Fruit fly (Drosophila melanogaster) whole organism, embryonic: ENCODE data around the gene mRRF2.

Experiments used
- Atf3 ChIP-seq: fragments of 200-800 bp; sonication (Bioruptor generic); optimal IDR thresholded peaks from 3 replicates; lab custom pipeline; 2016; ENCODE audit warnings: missing biosample characterization, missing genetic modification characterization
- B-H1 ChIP-seq: fragments of 200-800 bp; sonication (Bioruptor generic); IDR thresholded peaks from 3 replicates; pipeline ENCODE4 v1.3.6; 2022; ENCODE audit warnings: missing biosample characterization, missing genetic modification characterization
- B-H2 ChIP-seq: fragments of 200-800 bp; sonication (Bioruptor generic); optimal IDR thresholded peaks from 2 replicates; lab custom pipeline; 2018; ENCODE audit warnings: missing biosample characterization, mild to moderate bottlenecking, missing genetic modification characterization
- CG10366 ChIP-seq: fragments of 200-800 bp; sonication (Bioruptor generic); IDR thresholded peaks from 2 replicates; pipeline ENCODE4 v1.3.6; 2022; ENCODE audit warnings: missing biosample characterization, missing genetic modification characterization
- CG12071 ChIP-seq: fragments of 200-800 bp; sonication (Bioruptor generic); optimal IDR thresholded peaks from 3 replicates; lab custom pipeline; 2018; ENCODE audit warnings: missing biosample characterization, mild to moderate bottlenecking, missing genetic modification characterization
- CG12219 ChIP-seq: fragments of 200-800 bp; sonication (Bioruptor generic); optimal IDR thresholded peaks from 3 replicates; lab custom pipeline; 2018; ENCODE audit warnings: missing biosample characterization, mild to moderate bottlenecking, missing genetic modification characterization
- CG15073 ChIP-seq: fragments of 200-800 bp; sonication (Bioruptor generic); optimal IDR thresholded peaks from 2 replicates; lab custom pipeline; 2016; ENCODE audit warnings: missing biosample characterization, missing genetic modification characterization
- CG15479 ChIP-seq: fragments of 200-800 bp; sonication (Bioruptor generic); optimal IDR thresholded peaks from 3 replicates; lab custom pipeline; 2019; ENCODE audit warnings: missing biosample characterization, mild to moderate bottlenecking, missing genetic modification characterization, moderate library complexity
- CG18599 ChIP-seq: fragments of 200-800 bp; sonication (Bioruptor generic); optimal IDR thresholded peaks from 3 replicates; lab custom pipeline; 2017; ENCODE audit warnings: missing biosample characterization, missing genetic modification characterization, mild to moderate bottlenecking, moderate library complexity, missing genetic modification reagents
- CG32532 ChIP-seq: fragments of 200-800 bp; sonication (Bioruptor generic); IDR thresholded peaks from 2 replicates; pipeline ENCODE4 v1.3.6; 2022; ENCODE audit warnings: missing biosample characterization, missing genetic modification characterization
- CG33557 ChIP-seq: fragments of 200-800 bp; sonication (Bioruptor generic); optimal IDR thresholded peaks from 2 replicates; lab custom pipeline; 2019; ENCODE audit warnings: missing biosample characterization, mild to moderate bottlenecking, missing genetic modification characterization, moderate library complexity
- CG3838 ChIP-seq: fragments of 200-800 bp; sonication (Bioruptor generic); optimal IDR thresholded peaks from 3 replicates; lab custom pipeline; 2016; ENCODE audit warnings: missing biosample characterization, missing genetic modification characterization
- CG4328 ChIP-seq: fragments of 200-800 bp; sonication (Bioruptor generic); optimal IDR thresholded peaks from 3 replicates; lab custom pipeline; 2017; ENCODE audit warnings: missing biosample characterization, missing genetic modification reagents, missing genetic modification characterization
- CG4424 ChIP-seq: fragments of 200-800 bp; sonication (Bioruptor generic); optimal IDR thresholded peaks from 3 replicates; lab custom pipeline; 2016; ENCODE audit warnings: missing biosample characterization, missing genetic modification characterization
- CG4617 ChIP-seq: fragments of 200-800 bp; sonication (Bioruptor generic); optimal IDR thresholded peaks from 3 replicates; lab custom pipeline; 2016; ENCODE audit warnings: missing biosample characterization, missing genetic modification characterization, borderline replicate concordance
- CG7357 ChIP-seq: fragments of 200-800 bp; sonication (Bioruptor generic); IDR thresholded peaks from 3 replicates; pipeline ENCODE4 v1.3.6; 2022; ENCODE audit warnings: missing biosample characterization, missing genetic modification characterization
- CG7786 ChIP-seq: fragments of 200-800 bp; sonication (Bioruptor generic); optimal IDR thresholded peaks from 2 replicates; lab custom pipeline; 2016; ENCODE audit warnings: missing biosample characterization, missing genetic modification characterization
- CG8359 ChIP-seq: fragments of 200-800 bp; sonication (Bioruptor generic); optimal IDR thresholded peaks from 2 replicates; lab custom pipeline; 2017; ENCODE audit warnings: missing biosample characterization, mild to moderate bottlenecking, missing genetic modification characterization, borderline replicate concordance
- CG8478 ChIP-seq: fragments of >200 bp; optimal IDR thresholded peaks from 2 replicates; lab custom pipeline; 2018
- CG9932 ChIP-seq: fragments of 200-800 bp; sonication (Bioruptor generic); IDR thresholded peaks from 2 replicates; pipeline ENCODE4 v1.3.6; 2022; ENCODE audit warnings: missing biosample characterization, missing genetic modification characterization
- Dbx ChIP-seq: fragments of 200-800 bp; sonication (Bioruptor generic); IDR thresholded peaks from 3 replicates; pipeline ENCODE4 v1.3.6; 2022; ENCODE audit warnings: missing biosample characterization, missing genetic modification characterization
- Doc2 ChIP-seq: fragments of 200-800 bp; sonication (Bioruptor generic); IDR thresholded peaks from 2 replicates; pipeline ENCODE4 v1.3.6; 2022; ENCODE audit warnings: missing biosample characterization, missing genetic modification characterization
- Doc3 ChIP-seq: fragments of 200-800 bp; sonication (Bioruptor generic); IDR thresholded peaks from 3 replicates; pipeline ENCODE4 v1.3.6; 2022; ENCODE audit warnings: missing biosample characterization, missing genetic modification characterization; ENCODE audit not compliant: partially characterized antibody
- Dref ChIP-seq: fragments of 200-800 bp; sonication (Bioruptor generic); IDR thresholded peaks from 2 replicates; pipeline ENCODE4 v1.3.6; 2022; ENCODE audit warnings: missing biosample characterization, missing genetic modification characterization
- HLH3B ChIP-seq: fragments of 200-800 bp; sonication (Bioruptor generic); IDR thresholded peaks from 2 replicates; pipeline ENCODE4 v1.3.6; 2022; ENCODE audit warnings: missing biosample characterization, missing genetic modification characterization
- Lpt ChIP-seq: fragments of >200 bp; optimal IDR thresholded peaks from 2 replicates; lab custom pipeline; 2018; ENCODE audit warnings: missing biosample characterization, missing genetic modification characterization
- NFAT ChIP-seq: fragments of 200-800 bp; sonication (Bioruptor generic); IDR thresholded peaks from 2 replicates; pipeline ENCODE4 v1.3.6; 2022; ENCODE audit warnings: missing biosample characterization, missing genetic modification characterization
- Nf-YB ChIP-seq: fragments of 200-800 bp; sonication (Bioruptor generic); optimal IDR thresholded peaks from 3 replicates; lab custom pipeline; 2019; ENCODE audit warnings: missing biosample characterization, mild to moderate bottlenecking, missing genetic modification characterization, moderate library complexity
- Oli ChIP-seq: fragments of 200-800 bp; sonication (Bioruptor generic); optimal IDR thresholded peaks from 2 replicates; lab custom pipeline; 2018; ENCODE audit warnings: missing biosample characterization, mild to moderate bottlenecking, missing genetic modification characterization, moderate library complexity
- Opbp ChIP-seq: fragments of 200-800 bp; sonication (Bioruptor generic); IDR thresholded peaks from 3 replicates; pipeline ENCODE4 v1.3.6; 2022; ENCODE audit warnings: missing biosample characterization, missing genetic modification characterization; ENCODE audit not compliant: partially characterized antibody
- Poxn ChIP-seq: fragments of 200-800 bp; sonication (Bioruptor generic); IDR thresholded peaks from 2 replicates; pipeline ENCODE4 v1.3.6; 2022; ENCODE audit warnings: missing biosample characterization, missing genetic modification characterization
- Ravus ChIP-seq: fragments of 200-800 bp; sonication (Bioruptor generic); IDR thresholded peaks from 2 replicates; pipeline ENCODE4 v1.3.6; 2022; ENCODE audit warnings: missing biosample characterization, missing genetic modification characterization
- Sry-β ChIP-seq: fragments of 200-800 bp; sonication (Bioruptor generic); optimal IDR thresholded peaks from 2 replicates; lab custom pipeline; 2018; ENCODE audit warnings: missing biosample characterization, mild to moderate bottlenecking, missing genetic modification characterization, moderate library complexity
- Trl ChIP-seq, 3 experiments: fragments of >200 bp in 2 of 3; fragments of 200-800 bp in 1 of 3; sonication (Bioruptor generic) in 1 of 3; optimal IDR thresholded peaks; 2 replicates in 1 of 3; 3 replicates in 2 of 3; lab custom pipeline; 2016 to 2017; ENCODE audit warnings: missing biosample characterization in 1 of 3, missing genetic modification characterization in 1 of 3
- bigmax ChIP-seq: fragments of 200-800 bp; sonication (Bioruptor generic); optimal IDR thresholded peaks from 2 replicates; lab custom pipeline; 2018; ENCODE audit warnings: missing biosample characterization, mild to moderate bottlenecking, missing genetic modification characterization
- ci ChIP-seq: fragments of 200-800 bp; sonication (Bioruptor generic); IDR thresholded peaks from 3 replicates; pipeline ENCODE4 v1.3.6; 2022; ENCODE audit warnings: missing biosample characterization, missing genetic modification characterization
- crc ChIP-seq: fragments of 200-800 bp; sonication (Bioruptor generic); optimal IDR thresholded peaks from 2 replicates; lab custom pipeline; 2016; ENCODE audit warnings: missing biosample characterization, missing genetic modification characterization
- disco-r ChIP-seq: fragments of 200-800 bp; sonication (Bioruptor generic); optimal IDR thresholded peaks from 2 replicates; lab custom pipeline; 2016; ENCODE audit warnings: missing biosample characterization, missing genetic modification characterization
- gce ChIP-seq: fragments of 200-800 bp; sonication (Bioruptor generic); IDR thresholded peaks from 3 replicates; pipeline ENCODE4 v1.3.6; 2022; ENCODE audit warnings: missing biosample characterization, missing genetic modification characterization
- jing ChIP-seq: fragments of 200-800 bp; sonication (Bioruptor generic); optimal IDR thresholded peaks from 2 replicates; lab custom pipeline; 2018; ENCODE audit warnings: missing biosample characterization, mild to moderate bottlenecking, missing genetic modification characterization
- lola ChIP-seq, 3 experiments: fragments of >200 bp in 2 of 3; fragments of 200-800 bp in 1 of 3; sonication (Bioruptor generic) in 1 of 3; optimal IDR thresholded peaks; 2 replicates each; lab custom pipeline; 2017 to 2019; ENCODE audit warnings: missing biosample characterization in 3 of 3, missing genetic modification characterization in 3 of 3, mild to moderate bottlenecking in 1 of 3, moderate library complexity in 1 of 3
- mirr ChIP-seq: fragments of 200-800 bp; sonication (Bioruptor generic); optimal IDR thresholded peaks from 3 replicates; lab custom pipeline; 2018; ENCODE audit warnings: missing biosample characterization, mild to moderate bottlenecking, missing genetic modification characterization
- repo ChIP-seq: fragments of 200-800 bp; sonication (Bioruptor generic); optimal IDR thresholded peaks from 2 replicates; lab custom pipeline; 2016; ENCODE audit warnings: missing biosample characterization, missing genetic modification characterization
- row ChIP-seq: fragments of 200-800 bp; sonication (Bioruptor generic); IDR thresholded peaks from 3 replicates; pipeline ENCODE4 v1.3.6; 2022; ENCODE audit warnings: missing biosample characterization, missing genetic modification characterization
- sqz ChIP-seq: fragments of 200-800 bp; sonication (Bioruptor generic); optimal IDR thresholded peaks from 3 replicates; lab custom pipeline; 2018; ENCODE audit warnings: missing biosample characterization, mild to moderate bottlenecking, missing genetic modification characterization
- sug ChIP-seq: fragments of 200-800 bp; optimal IDR thresholded peaks from 2 replicates; lab custom pipeline; 2019; ENCODE audit warnings: missing biosample characterization, mild to moderate bottlenecking, missing genetic modification characterization, moderate library complexity
- vvl ChIP-seq: fragments of 200-800 bp; sonication (Bioruptor generic); IDR thresholded peaks from 2 replicates; pipeline ENCODE4 v1.3.6; 2022; ENCODE audit warnings: missing biosample characterization, missing genetic modification characterization
- wek ChIP-seq: fragments of 200-800 bp; sonication (Bioruptor generic); optimal IDR thresholded peaks from 3 replicates; lab custom pipeline; 2018; ENCODE audit warnings: missing biosample characterization, mild to moderate bottlenecking, missing genetic modification characterization, moderate library complexity
- zfh1 ChIP-seq: fragments of 200-800 bp; sonication (Bioruptor generic); IDR thresholded peaks from 3 replicates; pipeline ENCODE4 v1.3.6; 2022; ENCODE audit warnings: missing biosample characterization, missing genetic modification characterization

Gene mRRF2

DNA sequence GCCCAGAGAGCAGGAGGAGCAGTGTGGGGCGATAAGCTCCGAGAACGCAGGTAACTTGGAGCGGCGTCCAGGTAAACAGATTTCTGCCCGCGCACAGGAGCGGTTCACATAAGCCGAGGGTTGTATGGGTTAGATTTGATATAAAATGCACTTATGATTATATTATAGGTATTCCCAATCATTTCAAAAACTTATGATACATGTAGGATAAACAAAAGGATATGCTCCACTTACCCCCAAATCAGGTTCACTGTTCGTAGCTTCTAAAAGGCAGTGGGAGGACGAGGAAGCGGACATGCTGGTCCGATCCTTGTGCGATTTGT, 23.0 kb downstream of the mRRF2 start (continued):
- peak; percentile 24 to 56 for TF ChIP-seq Trl (optimal IDR thresholded peaks at IDR 0.05; lab: Kevin White, UChicago)
- no peak for TF ChIP-seq Trl (GFP tag; optimal IDR thresholded peaks at IDR 0.05; lab: Kevin White, UChicago)
- no peak for TF ChIP-seq CG4328 (GFP tag; lab: Kevin White, UChicago)
- no peak for TF ChIP-seq B-H1 (GFP tag; lab: Robert Waterston, UW)
- no peak for TF ChIP-seq vvl
- no peak for TF ChIP-seq CG12071 (GFP tag; lab: Kevin White, UChicago)
- peak; percentile 68 for TF ChIP-seq row (GFP tag; lab: Robert Waterston, UW)
- TF ChIP-seq CG4424 (GFP tag; lab: Kevin White, UChicago) = no peak
- no peak for TF ChIP-seq gce (GFP tag; lab: Robert Waterston, UW)
- no peak for TF ChIP-seq Atf3 (GFP tag; lab: Kevin White, UChicago)
- peak; percentile 39; the same call in 1 of the 2 replicates for TF ChIP-seq CG32532 (GFP tag; lab: Robert Waterston, UW)
- TF ChIP-seq CG9932 (GFP tag; lab: Robert Waterston, UW) = peak; percentile 26; the same call in 1 of the 2 replicates
- TF ChIP-seq ci (GFP tag; lab: Robert Waterston, UW) = peak; percentile 35; the same call in 1 of the 3 replicates

DNA sequence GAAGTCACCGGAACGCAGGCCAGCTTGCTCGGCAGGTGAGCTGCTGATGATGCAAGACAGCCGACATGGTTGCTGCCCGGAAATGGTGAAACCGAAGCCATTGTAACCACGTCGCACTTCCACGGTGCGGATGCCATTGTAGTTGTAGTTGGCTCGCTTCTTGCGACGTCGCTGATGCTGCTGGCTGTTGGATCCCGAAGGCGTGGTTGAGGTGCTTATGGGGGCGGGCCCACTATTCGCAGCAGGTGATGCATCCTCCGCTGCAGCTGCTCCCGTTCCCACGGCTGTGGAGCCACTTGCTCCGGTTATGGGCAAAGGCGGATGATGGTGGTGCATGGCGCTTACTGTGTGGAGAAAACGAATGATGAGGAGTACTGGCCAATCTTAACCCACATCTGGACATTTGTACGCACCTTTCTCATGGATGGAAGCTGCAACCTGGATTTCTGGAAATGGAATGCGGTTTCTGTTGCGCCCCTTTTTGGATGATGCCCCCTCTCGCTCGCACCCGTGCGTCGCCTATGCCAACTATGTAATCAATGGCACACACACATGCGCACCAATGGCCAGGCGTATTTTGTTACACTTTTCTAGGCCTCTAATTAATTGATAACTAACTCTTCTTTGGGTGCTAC, 25.2 kb downstream of the mRRF2 start:
- TF ChIP-seq repo (GFP tag; lab: Kevin White, UChicago) (no peak), CG8359 (GFP tag; lab: Kevin White, UChicago) (peak; percentile 34), mirr (GFP tag; lab: Kevin White, UChicago) (no peak), zfh1 (GFP tag; lab: Robert Waterston, UW) (0 out of 3 replicates have a peak, but pooled peaks have one; percentile 10), CG18599 (GFP tag; lab: Kevin White, UChicago) (no peak), Lpt (GFP tag; lab: Kevin White, UChicago) (no peak), HLH3B (no peak), CG33557 (GFP tag; lab: Kevin White, UChicago) (no peak), CG7357 (GFP tag; lab: Robert Waterston, UW) (no peak), sqz (no peak), Nf-YB (GFP tag; lab: Kevin White, UChicago) (no peak), sug (tag; lab: Kevin White, UChicago) (no peak), CG7786 (GFP tag; lab: Kevin White, UChicago) (no peak), Dref (no peak), B-H2 (GFP tag; lab: Kevin White, UChicago) (no peak), Oli (tag; lab: Kevin White, UChicago) (no peak), Opbp (GFP tag; lab: Robert Waterston, UW) (0 out of 3 replicates have a peak, but pooled peaks have one; percentile 33), Doc3 (no peak), NFAT (GFP tag; lab: Robert Waterston, UW) (no peak), jing (no peak), Dbx (GFP tag; lab: Robert Waterston, UW) (no peak), disco-r (no peak), lola (GFP tag; optimal IDR thresholded peaks at IDR 0.05; lab: Kevin White, UChicago) (no peak), CG15073 (GFP tag; lab: Kevin White, UChicago) (no peak), Doc2 (no peak), CG3838 (GFP tag; lab: Kevin White, UChicago) (no peak), CG10366 (no peak), CG15479 (no peak), CG12219 (no peak), Poxn (no peak), Trl (optimal IDR thresholded peaks at IDR 0.05; lab: Kevin White, UChicago) (no peak), Trl (GFP tag; optimal IDR thresholded peaks at IDR 0.05; lab: Kevin White, UChicago) (no peak), crc (GFP tag; lab: Kevin White, UChicago) (no peak), Sry-β (GFP tag; lab: Kevin White, UChicago) (no peak), CG8478 (no peak), Ravus (no peak), wek (GFP tag; lab: Kevin White, UChicago) (no peak), CG4617 (GFP tag; lab: Kevin White, UChicago) (no peak), bigmax (no peak)
